Worm (Caenorhabditis elegans) whole organism, young adult: Measurements from ENCODE around the gene C01B10.9.
A peak's percentile ranks its signal among the peaks of the same experiment; 100 is the strongest.

Source experiments
- B0019.2 ChIP-seq: fragments of 200-800 bp; sonication (Bioruptor generic); conservative IDR thresholded peaks from 2 replicates; pipeline ENCODE4 v1.3.6; 2022; ENCODE audit warnings: missing genetic modification reagents, missing genetic modification characterization, missing compliant biosample characterization
- B0261.1 ChIP-seq: sonication (generic microtip); optimal IDR thresholded peaks from 2 replicates; lab custom pipeline; 2016; ENCODE audit warnings: mild to moderate bottlenecking, missing genetic modification characterization, moderate library complexity, missing compliant biosample characterization
- D2030.7 ChIP-seq: fragments of 200-800 bp; sonication (Bioruptor generic); IDR thresholded peaks from 2 replicates; pipeline ENCODE4 v1.3.6; 2022; ENCODE audit warnings: missing genetic modification reagents, missing genetic modification characterization, missing compliant biosample characterization
- F39B2.1 ChIP-seq: fragments of 200-800 bp; sonication (Bioruptor generic); IDR thresholded peaks from 2 replicates; pipeline ENCODE4 v1.3.6; 2022; ENCODE audit warnings: missing genetic modification reagents, missing genetic modification characterization, missing compliant biosample characterization
- F49E8.2 ChIP-seq: sonication (generic microtip); optimal IDR thresholded peaks from 3 replicates; lab custom pipeline; 2017; ENCODE audit warnings: missing genetic modification characterization, mild to moderate bottlenecking, missing compliant biosample characterization, antibody characterized with exemption, moderate library complexity; ENCODE audit not compliant: insufficient read depth
- F55B11.4 ChIP-seq: sonication (generic microtip); optimal IDR thresholded peaks from 2 replicates; lab custom pipeline; 2016; ENCODE audit warnings: missing compliant biosample characterization, missing genetic modification characterization, borderline replicate concordance; ENCODE audit not compliant: insufficient read depth
- F57C9.4 ChIP-seq: sonication (generic microtip); optimal IDR thresholded peaks from 2 replicates; lab custom pipeline; 2017; ENCODE audit warnings: mild to moderate bottlenecking, missing genetic modification characterization, missing compliant biosample characterization
- K12H6.12 ChIP-seq: fragments of 200-800 bp; sonication (Bioruptor generic); optimal IDR thresholded peaks from 2 replicates; lab custom pipeline; 2018; ENCODE audit warnings: mild to moderate bottlenecking, missing genetic modification characterization, missing compliant biosample characterization
- T07F8.4 ChIP-seq: sonication (generic microtip); optimal IDR thresholded peaks from 2 replicates; lab custom pipeline; 2016; ENCODE audit warnings: mild to moderate bottlenecking, missing genetic modification characterization, moderate library complexity, missing compliant biosample characterization
- T26A5.8 ChIP-seq: sonication (generic microtip); optimal IDR thresholded peaks from 2 replicates; lab custom pipeline; 2016; ENCODE audit warnings: missing genetic modification characterization, missing compliant biosample characterization
- Y67H2A.10 ChIP-seq: fragments of 200-800 bp; sonication (Bioruptor generic); conservative IDR thresholded peaks from 2 replicates; pipeline ENCODE4 v1.3.6; 2022; ENCODE audit warnings: missing genetic modification reagents, missing genetic modification characterization, missing compliant biosample characterization
- Y79H2A.3 ChIP-seq: fragments of 200-800 bp; sonication (Bioruptor generic); conservative IDR thresholded peaks from 2 replicates; pipeline ENCODE4 v1.3.6; 2022; ENCODE audit warnings: missing genetic modification reagents, missing genetic modification characterization, missing compliant biosample characterization
- ZK185.1 ChIP-seq: sonication (generic microtip); optimal IDR thresholded peaks from 2 replicates; lab custom pipeline; 2016; ENCODE audit warnings: mild to moderate bottlenecking, missing genetic modification characterization, missing compliant biosample characterization; ENCODE audit not compliant: poor library complexity, severe bottlenecking
- akir-1 ChIP-seq: fragments of 200-800 bp; sonication (Bioruptor generic); optimal IDR thresholded peaks from 2 replicates; lab custom pipeline; 2018; ENCODE audit warnings: mild to moderate bottlenecking, missing genetic modification characterization, moderate library complexity, missing compliant biosample characterization
- aptf-3 ChIP-seq: fragments of 200-800 bp; sonication (Bioruptor generic); IDR thresholded peaks from 2 replicates; pipeline ENCODE4 v1.3.6; 2022; ENCODE audit warnings: missing genetic modification characterization, missing compliant biosample characterization
- atf-7 ChIP-seq: sonication (generic microtip); optimal IDR thresholded peaks from 2 replicates; lab custom pipeline; 2017; ENCODE audit warnings: mild to moderate bottlenecking, missing genetic modification characterization, missing compliant biosample characterization
- athp-1 ChIP-seq: sonication (generic microtip); optimal IDR thresholded peaks from 2 replicates; lab custom pipeline; 2017; ENCODE audit warnings: mild to moderate bottlenecking, missing genetic modification characterization, missing compliant biosample characterization
- attf-3 ChIP-seq: fragments of 200-800 bp; sonication (Bioruptor generic); conservative IDR thresholded peaks from 2 replicates; pipeline ENCODE4 v1.3.6; 2022; ENCODE audit warnings: missing genetic modification reagents, missing genetic modification characterization, missing compliant biosample characterization
- attf-6 ChIP-seq: fragments of 200-800 bp; sonication (Bioruptor generic); IDR thresholded peaks from 2 replicates; pipeline ENCODE4 v1.3.6; 2022; ENCODE audit warnings: missing genetic modification reagents, missing genetic modification characterization, missing compliant biosample characterization
- bed-2 ChIP-seq: fragments of 200-800 bp; sonication (Bioruptor generic); IDR thresholded peaks from 2 replicates; pipeline ENCODE4 v1.3.6; 2022; ENCODE audit warnings: missing genetic modification reagents, missing genetic modification characterization, missing compliant biosample characterization
- ccch-3 ChIP-seq: fragments of 200-800 bp; sonication (Bioruptor generic); optimal IDR thresholded peaks from 2 replicates; lab custom pipeline; 2018; ENCODE audit warnings: mild to moderate bottlenecking, missing genetic modification characterization, missing compliant biosample characterization
- ceh-27 ChIP-seq: fragments of 200-800 bp; sonication (Bioruptor generic); optimal IDR thresholded peaks from 2 replicates; lab custom pipeline; 2018; ENCODE audit warnings: mild to moderate bottlenecking, missing genetic modification characterization, moderate library complexity, missing compliant biosample characterization
- ceh-40 ChIP-seq: fragments of 200-800 bp; sonication (Bioruptor generic); IDR thresholded peaks from 2 replicates; pipeline ENCODE4 v1.3.6; 2022; ENCODE audit warnings: missing genetic modification characterization, missing compliant biosample characterization
- ceh-79 ChIP-seq: sonication (generic microtip); optimal IDR thresholded peaks from 2 replicates; lab custom pipeline; 2017; ENCODE audit warnings: mild to moderate bottlenecking, missing genetic modification characterization, missing compliant biosample characterization
- dpff-1 ChIP-seq: sonication (generic microtip); optimal IDR thresholded peaks from 2 replicates; lab custom pipeline; 2017; ENCODE audit warnings: mild to moderate bottlenecking, missing genetic modification characterization, missing compliant biosample characterization
- dpl-1 ChIP-seq: fragments of 150-350 bp; optimal IDR thresholded peaks from 2 replicates; lab custom pipeline; 2014; ENCODE audit warnings: missing biosample characterization, missing genetic modification reagents, missing genetic modification characterization
- efl-1 ChIP-seq: fragments of 150-350 bp; optimal IDR thresholded peaks from 2 replicates; lab custom pipeline; 2014; ENCODE audit warnings: missing biosample characterization, missing genetic modification reagents, missing genetic modification characterization
- egrh-3 ChIP-seq: fragments of 200-800 bp; sonication (Bioruptor generic); IDR thresholded peaks from 2 replicates; pipeline ENCODE4 v1.3.6; 2022; ENCODE audit warnings: missing genetic modification reagents, missing genetic modification characterization, missing compliant biosample characterization
- gei-17 ChIP-seq: fragments of 200-800 bp; sonication (Bioruptor generic); optimal IDR thresholded peaks from 2 replicates; lab custom pipeline; 2018; ENCODE audit warnings: mild to moderate bottlenecking, missing genetic modification characterization, missing compliant biosample characterization
- hmg-1.2 ChIP-seq: fragments of 200-800 bp; sonication (Bioruptor generic); IDR thresholded peaks from 2 replicates; pipeline ENCODE4 v1.3.6; 2022; ENCODE audit warnings: missing genetic modification reagents, missing genetic modification characterization, missing compliant biosample characterization
- lin-35 ChIP-seq, 3 experiments: fragments of 150-350 bp in 2 of 3; sonication (generic microtip) in 1 of 3; optimal IDR thresholded peaks; 2 replicates each; lab custom pipeline; 2014 to 2018; ENCODE audit warnings: missing biosample characterization in 3 of 3, missing genetic modification characterization in 3 of 3, missing genetic modification reagents in 3 of 3
- lin-40 ChIP-seq: sonication (generic microtip); optimal IDR thresholded peaks from 2 replicates; lab custom pipeline; 2016; ENCODE audit warnings: missing genetic modification characterization, mild to moderate bottlenecking, missing compliant biosample characterization, missing genotype, missing genetic modification reagents
- lin-54 ChIP-seq: fragments of 200-800 bp; sonication (Bioruptor generic); optimal IDR thresholded peaks from 2 replicates; lab custom pipeline; 2018; ENCODE audit warnings: mild to moderate bottlenecking, missing genetic modification characterization, missing compliant biosample characterization
- lir-1 ChIP-seq: fragments of 200-800 bp; sonication (Bioruptor generic); conservative IDR thresholded peaks from 2 replicates; pipeline ENCODE4 v1.3.6; 2022; ENCODE audit warnings: missing genetic modification reagents, missing genetic modification characterization, missing compliant biosample characterization
- madf-10 ChIP-seq: sonication (generic microtip); optimal IDR thresholded peaks from 2 replicates; lab custom pipeline; 2016; ENCODE audit warnings: mild to moderate bottlenecking, missing genetic modification characterization, missing compliant biosample characterization
- madf-3 ChIP-seq: fragments of 200-800 bp; sonication (Bioruptor generic); IDR thresholded peaks from 2 replicates; pipeline ENCODE4 v1.3.6; 2022; ENCODE audit warnings: missing genetic modification reagents, missing genetic modification characterization, missing compliant biosample characterization
- madf-8 ChIP-seq: fragments of 200-800 bp; sonication (Bioruptor generic); conservative IDR thresholded peaks from 2 replicates; pipeline ENCODE4 v1.3.6; 2022; ENCODE audit warnings: missing genetic modification reagents, missing genetic modification characterization, missing compliant biosample characterization
- nhr-179 ChIP-seq: sonication (generic microtip); optimal IDR thresholded peaks from 2 replicates; lab custom pipeline; 2016; ENCODE audit warnings: mild to moderate bottlenecking, missing genetic modification characterization, missing compliant biosample characterization
- nhr-80 ChIP-seq: sonication (generic microtip); optimal IDR thresholded peaks from 2 replicates; lab custom pipeline; 2016; ENCODE audit warnings: missing genetic modification characterization, missing compliant biosample characterization
- nhr-90 ChIP-seq: sonication (generic microtip); optimal IDR thresholded peaks from 2 replicates; lab custom pipeline; 2016; ENCODE audit warnings: missing genotype, mild to moderate bottlenecking, missing genetic modification characterization, missing compliant biosample characterization
- rcor-1 ChIP-seq: fragments of 200-800 bp; sonication (Bioruptor generic); IDR thresholded peaks from 2 replicates; pipeline ENCODE4 v1.3.6; 2022; ENCODE audit warnings: missing genetic modification reagents, missing genetic modification characterization, missing compliant biosample characterization
- snpc-1.3 ChIP-seq: sonication (generic microtip); optimal IDR thresholded peaks from 2 replicates; lab custom pipeline; 2017; ENCODE audit warnings: missing genetic modification characterization, mild to moderate bottlenecking, missing compliant biosample characterization, antibody characterized with exemption, moderate library complexity, missing genotype, missing genetic modification reagents; ENCODE audit not compliant: insufficient read depth
- snpc-3.4 ChIP-seq: sonication (generic microtip); optimal IDR thresholded peaks from 2 replicates; lab custom pipeline; 2017; ENCODE audit warnings: missing genetic modification characterization, mild to moderate bottlenecking, missing compliant biosample characterization, antibody characterized with exemption, moderate library complexity, missing genotype, missing genetic modification reagents
- snpc-4 ChIP-seq, 5 experiments: fragments of 150-350 bp in 1 of 5; sonication (generic microtip) in 4 of 5; optimal IDR thresholded peaks; 2 replicates each; lab custom pipeline; 2014 to 2018; ENCODE audit warnings: missing genetic modification characterization in 5 of 5, missing biosample characterization in 3 of 5, antibody characterized with exemption in 2 of 5, mild to moderate bottlenecking in 2 of 5, missing compliant biosample characterization in 2 of 5, missing genotype in 2 of 5, moderate library complexity in 2 of 5, missing genetic modification reagents in 1 of 5
- tbp1 ChIP-seq: fragments of 200-800 bp; sonication (Bioruptor generic); optimal IDR thresholded peaks from 2 replicates; lab custom pipeline; 2018; ENCODE audit warnings: mild to moderate bottlenecking, missing genetic modification characterization, missing compliant biosample characterization
- unc-130 ChIP-seq: sonication (generic microtip); optimal IDR thresholded peaks from 2 replicates; lab custom pipeline; 2016; ENCODE audit warnings: missing genetic modification reagents, missing genetic modification characterization, missing compliant biosample characterization

C01B10.9 gene

ce11 chrIV:6631704-6632272, at the start of gene C01B10.9, which contains the start of gene cest-5.1:
Gene C01B10.9, plus strand, starts transcription at chrIV:6632222.
Gene cest-5.1, minus strand, starts transcription at chrIV:6631754.
- TF ChIP-seq F55B11.4 (tag; lab: Kevin White, UChicago) (no peak), unc-130 (GFP tag; lab: Kevin White, UChicago) (peak; percentile 87), nhr-179 (no peak), ccch-3 (GFP tag; lab: Kevin White, UChicago) (no peak), ZK185.1 (peak; percentile 83), ceh-79 (tag; lab: Kevin White, UChicago) (no peak), snpc-3.4 (peak; percentile 50), rcor-1 (GFP tag; lab: Robert Waterston, UW) (0 out of 2 replicates have a peak, but pooled peaks have one; percentile 44), egrh-3 (no peak), F57C9.4 (no peak), lin-40 (peak; percentile 45), lin-54 (peak; percentile 90), lir-1 (GFP tag; lab: Robert Waterston, UW) (peak; percentile 45; the same call in 1 of the 2 replicates), efl-1 (GFP tag; lab: Kevin White, UChicago) (peak; percentile 72), K12H6.12 (tag; lab: Kevin White, UChicago) (peak; percentile 48), Y67H2A.10 (GFP tag; lab: Robert Waterston, UW) (peak; percentile 18; the same call in 1 of the 2 replicates), madf-8 (GFP tag; lab: Robert Waterston, UW) (no peak), D2030.7 (peak; percentile 37; the same call in 1 of the 2 replicates), akir-1 (GFP tag; lab: Kevin White, UChicago) (no peak), B0019.2 (no peak), madf-10 (tag; lab: Kevin White, UChicago) (peak; percentile 0), hmg-1.2 (GFP tag; lab: Robert Waterston, UW) (no peak; the same call in 1 of the 2 replicates), Y79H2A.3 (GFP tag; lab: Robert Waterston, UW) (no peak), nhr-80 (peak; percentile 15), attf-6 (peak; percentile 53; the same call in 1 of the 2 replicates), F39B2.1 (0 out of 2 replicates have a peak, but pooled peaks have one; percentile 47), snpc-1.3 (tag; lab: Kevin White, UChicago) (peak; percentile 35), F49E8.2 (no peak), aptf-3 (no peak), T07F8.4 (tag; lab: Kevin White, UChicago) (no peak), nhr-90 (tag; lab: Kevin White, UChicago) (no peak), ceh-40 (GFP tag; lab: Robert Waterston, UW) (no peak), athp-1 (tag; lab: Kevin White, UChicago) (no peak), ceh-27 (GFP tag; lab: Kevin White, UChicago) (peak; percentile 60), dpl-1 (GFP tag; lab: Kevin White, UChicago) (peak; percentile 76), attf-3 (GFP tag; lab: Robert Waterston, UW) (peak; percentile 58; the same call in 1 of the 2 replicates), B0261.1 (tag; lab: Kevin White, UChicago) (no peak), lin-35 (GFP tag; optimal IDR thresholded peaks at IDR 0.05; lab: Kevin White, UChicago) (peak in 2 of 3 experiments; percentile 18 to 86), snpc-4 (GFP tag; optimal IDR thresholded peaks at IDR 0.05; lab: Kevin White, UChicago) (peak; percentile 40), snpc-4 (tag; optimal IDR thresholded peaks at IDR 0.05; lab: Kevin White, UChicago) (peak; percentile 50 to 84 (median 73)), bed-2 (peak; percentile 64; the same call in 1 of the 2 replicates), atf-7 (tag; lab: Kevin White, UChicago) (no peak), gei-17 (GFP tag; lab: Kevin White, UChicago) (no peak), madf-3 (GFP tag; lab: Robert Waterston, UW) (no peak), T26A5.8 (tag; lab: Kevin White, UChicago) (no peak), dpff-1 (tag; lab: Kevin White, UChicago) (no peak), tbp1 (GFP tag; lab: Kevin White, UChicago) (peak; percentile 47)
